Worm (Caenorhabditis elegans): Measurements from ENCODE around the gene C01B10.9.

The C01B10.9 gene

DNA sequence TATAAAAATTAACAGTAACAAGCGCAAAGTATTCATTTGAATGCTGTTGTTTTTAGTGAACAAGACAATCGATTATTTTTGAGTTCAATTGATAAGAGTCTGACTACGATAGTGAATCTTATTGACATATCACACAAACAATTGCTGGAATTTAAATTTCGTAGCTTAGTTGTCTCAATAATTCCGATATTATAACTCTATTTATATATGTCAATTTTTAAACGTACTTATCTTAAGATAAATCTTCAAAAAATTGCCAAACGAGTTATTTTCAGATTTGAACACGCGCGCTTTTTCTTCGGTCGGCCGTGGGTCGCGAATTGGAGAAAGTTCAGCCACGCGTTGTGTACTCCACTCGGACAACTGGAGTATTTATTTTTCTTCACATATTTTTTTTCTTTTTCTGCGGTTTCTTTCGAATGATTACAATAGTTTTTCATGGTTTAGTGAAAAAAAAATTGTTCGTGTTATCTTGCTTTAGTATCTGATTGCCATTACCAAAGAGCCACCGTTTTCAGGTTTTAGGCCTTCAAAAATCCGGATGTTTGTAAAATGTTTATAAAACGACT, at the start of gene C01B10.9, which contains the start of gene cest-5.1 (continued):
- TF ChIP-seq nhr-11 (tag; optimal IDR thresholded peaks at IDR 0.05) = peak; percentile 3
- no peak for TF ChIP-seq F16B12.6 (tag; optimal IDR thresholded peaks at IDR 0.05)
- peak; percentile 67 for TF ChIP-seq elt-2 (tag; optimal IDR thresholded peaks at IDR 0.05)
- no peak for TF ChIP-seq mef-2 (tag; optimal IDR thresholded peaks at IDR 0.05)
- peak; percentile 57; the same call in 1 of the 2 replicates for TF ChIP-seq grh-1 (GFP tag; IDR thresholded peaks at IDR 0.05)
- no peak for TF ChIP-seq sptf-1 (tag; optimal IDR thresholded peaks at IDR 0.05)
- peak; percentile 82 for TF ChIP-seq swsn-7 (tag; optimal IDR thresholded peaks at IDR 0.05)
- TF ChIP-seq C34B4.2 (tag; optimal IDR thresholded peaks at IDR 0.05) = no peak
- TF ChIP-seq nhr-28 (tag; optimal IDR thresholded peaks at IDR 0.05) = no peak
- TF ChIP-seq lin-13 (GFP tag; optimal IDR thresholded peaks at IDR 0.05) = peak; percentile 42
- TF ChIP-seq nhr-71 (tag; optimal IDR thresholded peaks at IDR 0.05) = peak; percentile 92
- TF ChIP-seq lir-3 (tag; optimal IDR thresholded peaks at IDR 0.05; ENCODE audit: poor library complexity) = peak; percentile 96
- TF ChIP-seq nhr-12 (tag; optimal IDR thresholded peaks at IDR 0.05) = no peak
- no peak for TF ChIP-seq aly-2 (tag; optimal IDR thresholded peaks at IDR 0.05)
- no peak for TF ChIP-seq efl-3 (GFP tag; optimal IDR thresholded peaks at IDR 0.05)
- no peak for TF ChIP-seq unc-62 (GFP tag; optimal IDR thresholded peaks at IDR 0.05)
- TF ChIP-seq mdl-1 (tag; optimal IDR thresholded peaks at IDR 0.05) = peak in 1 of 2 experiments; percentile 28
- TF ChIP-seq fos-1 (tag; optimal IDR thresholded peaks at IDR 0.05) = peak; percentile 29
- TF ChIP-seq lin-39 (tag; optimal IDR thresholded peaks at IDR 0.05) = peak; percentile 66
- peak; percentile 91 for TF ChIP-seq nhr-90 (tag; optimal IDR thresholded peaks at IDR 0.05; ENCODE audit: poor library complexity)
- peak; percentile 30 for TF ChIP-seq sup-37 (GFP tag; optimal IDR thresholded peaks at IDR 0.05)
- peak; percentile 67; the same call in 1 of the 2 replicates for TF ChIP-seq mab-9 (GFP tag; IDR thresholded peaks at IDR 0.05)
- TF ChIP-seq nhr-20 (tag; optimal IDR thresholded peaks at IDR 0.05) = peak; percentile 80
- no peak for TF ChIP-seq fkh-10 (GFP tag; optimal IDR thresholded peaks at IDR 0.05)
- TF ChIP-seq unc-130 (tag; optimal IDR thresholded peaks at IDR 0.05) = peak; percentile 58
- no peak for TF ChIP-seq zag-1 (tag; optimal IDR thresholded peaks at IDR 0.05)
- no peak for TF ChIP-seq hpl-2 (GFP tag; optimal IDR thresholded peaks at IDR 0.05)
- TF ChIP-seq pqm-1 (tag; optimal IDR thresholded peaks at IDR 0.05) = no peak
- TF ChIP-seq ceh-88 (GFP tag; IDR thresholded peaks at IDR 0.05) = peak; percentile 70
- no peak for TF ChIP-seq egl-27 (tag; optimal IDR thresholded peaks at IDR 0.05)
- peak in 1 of 2 experiments; percentile 90 for TF ChIP-seq ztf-11 (tag; optimal IDR thresholded peaks at IDR 0.05)
- TF ChIP-seq unc-30 (tag; optimal IDR thresholded peaks at IDR 0.05) = no peak

DNA sequence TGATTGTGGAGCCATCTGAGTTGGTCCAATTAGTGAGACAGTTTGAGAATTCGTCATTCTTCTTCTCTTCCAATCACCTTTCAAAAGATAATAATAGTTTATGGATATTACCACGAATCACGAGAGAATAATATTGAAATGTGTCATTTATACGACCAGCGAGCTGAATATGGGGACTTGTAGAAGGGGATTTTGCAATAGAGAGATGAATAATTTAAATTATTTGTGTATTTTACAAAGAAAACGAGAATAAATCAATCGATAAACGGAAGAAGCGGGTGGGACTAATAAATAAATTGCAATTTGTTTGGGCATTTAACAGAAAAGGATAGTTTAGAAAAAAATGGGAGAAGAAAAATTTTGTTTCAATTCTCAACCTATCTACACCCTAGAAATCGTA, 49.4 kb upstream of the C01B10.9 start, which contains the start of gene odr-8:
odr-8 (minus strand) TSS at position 101 of the 400 bp plus-strand sequence.
- TF ChIP-seq hpl-2 (GFP tag; optimal IDR thresholded peaks at IDR 0.05) (no peak), lin-35 (GFP tag; optimal IDR thresholded peaks at IDR 0.05) (no peak), aly-2 (tag; optimal IDR thresholded peaks at IDR 0.05) (no peak), ceh-8 (GFP tag; optimal IDR thresholded peaks at IDR 0.05) (no peak), isw-1 (GFP tag; IDR thresholded peaks at IDR 0.05) (no peak), elt-3 (tag; optimal IDR thresholded peaks at IDR 0.05) (no peak), zip-4 (GFP tag; optimal IDR thresholded peaks at IDR 0.05) (no peak), unc-130 (tag; optimal IDR thresholded peaks at IDR 0.05) (no peak), rnt-1 (tag; optimal IDR thresholded peaks at IDR 0.05) (no peak), nhr-47 (tag; optimal IDR thresholded peaks at IDR 0.05) (no peak), hlh-4 (tag; optimal IDR thresholded peaks at IDR 0.05) (no peak), lin-13 (GFP tag; optimal IDR thresholded peaks at IDR 0.05) (no peak), grh-1 (GFP tag; IDR thresholded peaks at IDR 0.05) (no peak), unc-30 (tag; optimal IDR thresholded peaks at IDR 0.05) (no peak), F16B12.6 (tag; optimal IDR thresholded peaks at IDR 0.05) (no peak), ces-1 (GFP tag; optimal IDR thresholded peaks at IDR 0.05) (no peak), ztf-11 (tag; optimal IDR thresholded peaks at IDR 0.05) (no peak)
